Worm (Caenorhabditis elegans): ENCODE data around the gene F23B12.7.
A peak's percentile ranks its signal among the peaks of the same experiment; 100 is the strongest.

Gene F23B12.7

DNA sequence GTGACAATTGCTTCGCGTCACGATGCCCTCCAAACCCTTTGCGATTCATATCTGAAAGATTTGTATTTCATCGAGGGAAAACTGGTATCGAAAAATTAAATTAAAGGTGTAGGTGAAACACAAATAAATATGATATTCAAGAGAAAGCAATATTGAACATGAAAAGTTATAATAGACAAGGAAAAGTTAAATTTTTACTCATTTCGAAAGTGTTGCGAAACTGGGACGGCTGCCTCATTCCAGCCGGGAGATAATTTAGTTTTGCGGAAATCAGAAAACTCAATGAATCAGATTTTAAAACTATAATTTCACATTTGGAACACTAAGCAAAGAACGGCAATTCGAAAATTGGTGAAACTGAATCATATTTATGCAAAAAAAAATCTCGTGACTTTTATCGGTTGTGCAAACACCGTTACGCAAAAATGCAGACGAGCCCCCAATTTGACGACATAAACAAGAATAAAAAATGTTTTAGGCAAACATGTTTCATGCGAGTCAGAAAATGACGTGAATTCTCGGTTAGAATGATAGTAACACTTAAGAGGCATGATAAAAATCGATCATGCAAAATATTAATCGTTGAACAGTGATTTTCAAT lies 34.4 kb upstream of the F23B12.7 start, which contains the start of the genes nxf-1 and C15H11.11:
Gene nxf-1 (minus strand): TSS at position 51 of the 601 bp plus-strand sequence.
Gene C15H11.11 (plus strand): TSS at position 536 of the 601 bp plus-strand sequence.
- no peak for TF ChIP-seq nhr-237 (tag; optimal IDR thresholded peaks at IDR 0.05)
- TF ChIP-seq unc-55 (GFP tag; optimal IDR thresholded peaks at IDR 0.05), result peak; percentile 70
- no peak for TF ChIP-seq unc-39 (tag; optimal IDR thresholded peaks at IDR 0.05)
- TF ChIP-seq F13H6.1 (tag; optimal IDR thresholded peaks at IDR 0.05), result peak; percentile 60
- TF ChIP-seq dmd-4 (tag; optimal IDR thresholded peaks at IDR 0.05), result no peak
- peak; percentile 84 for TF ChIP-seq C34F6.9 (tag; optimal IDR thresholded peaks at IDR 0.05)
- peak; percentile 61 for TF ChIP-seq nhr-129 (tag; optimal IDR thresholded peaks at IDR 0.05)
- peak; percentile 19 for TF ChIP-seq snpc-4 (tag; optimal IDR thresholded peaks at IDR 0.05)
- peak; percentile 36 for TF ChIP-seq nhr-21 (tag; optimal IDR thresholded peaks at IDR 0.05)
- TF ChIP-seq mdl-1 (tag; optimal IDR thresholded peaks at IDR 0.05), result peak in 1 of 2 experiments; percentile 43
- TF ChIP-seq sma-3 (GFP tag; optimal IDR thresholded peaks at IDR 0.05), result peak; percentile 73
- TF ChIP-seq sma-9 (GFP tag; optimal IDR thresholded peaks at IDR 0.05), result peak; percentile 71
- TF ChIP-seq sma-9 (tag; optimal IDR thresholded peaks at IDR 0.05), result no peak
- peak; percentile 71 to 88 for TF ChIP-seq lsy-2 (tag; optimal IDR thresholded peaks at IDR 0.05)
- TF ChIP-seq gmeb-1 (tag; optimal IDR thresholded peaks at IDR 0.05), result peak; percentile 81
- TF ChIP-seq alr-1 (tag; optimal IDR thresholded peaks at IDR 0.05), result no peak
- TF ChIP-seq nhr-23 (tag; optimal IDR thresholded peaks at IDR 0.05), result no peak
- peak; percentile 47 for TF ChIP-seq lin-13 (GFP tag; optimal IDR thresholded peaks at IDR 0.05)
- TF ChIP-seq skn-1 (tag; optimal IDR thresholded peaks at IDR 0.05), result no peak
- TF ChIP-seq peb-1 (tag; optimal IDR thresholded peaks at IDR 0.05), result no peak
- TF ChIP-seq ama-1 (optimal IDR thresholded peaks at IDR 0.05), result peak; percentile 70
- TF ChIP-seq sem-4 (tag; optimal IDR thresholded peaks at IDR 0.05), result peak; percentile 30
- TF ChIP-seq zag-1 (tag; optimal IDR thresholded peaks at IDR 0.05), result no peak
- peak; percentile 83 for TF ChIP-seq crh-2 (tag; optimal IDR thresholded peaks at IDR 0.05)
- TF ChIP-seq nhr-25 (tag; optimal IDR thresholded peaks at IDR 0.05), result peak; percentile 56
- peak; percentile 90 for TF ChIP-seq fos-1 (tag; optimal IDR thresholded peaks at IDR 0.05)

- TF ChIP-seq snpc-4 (tag; optimal IDR thresholded peaks at IDR 0.05) (no peak), lsy-2 (tag; optimal IDR thresholded peaks at IDR 0.05) (peak in 1 of 2 experiments; percentile 41)
These were observed 31.8 kb upstream of the F23B12.7 start, which contains the start of the genes nxf-2 and set-31 for ce11 chrV:14417735-14418134. TSS of gene nxf-2 (minus strand) at chrV:14417835. TSS of gene set-31 (plus strand) at chrV:14417903.

DNA sequence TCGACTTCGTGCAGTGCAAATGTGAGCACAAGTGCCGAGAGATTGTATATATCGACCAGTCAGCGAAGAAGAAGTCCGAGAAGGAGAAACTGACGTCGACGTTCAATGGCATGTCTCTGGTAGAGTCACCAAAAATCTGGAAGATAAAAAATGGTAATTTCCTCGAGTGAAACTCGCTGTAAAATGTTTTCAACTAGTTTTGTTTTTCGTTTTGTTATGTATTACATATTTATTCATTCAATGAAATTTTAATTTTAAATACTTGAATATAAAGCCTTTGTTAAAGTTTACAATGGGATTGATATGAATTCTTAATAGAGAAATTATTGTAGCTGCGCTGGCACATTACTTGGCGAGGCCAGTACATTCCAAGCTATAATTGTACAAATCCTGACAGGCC lies 29.6 kb upstream of the F23B12.7 start:
- TF ChIP-seq mdl-1 (tag; optimal IDR thresholded peaks at IDR 0.05) (no peak), sem-4 (tag; optimal IDR thresholded peaks at IDR 0.05) (no peak), ceh-82 (tag; optimal IDR thresholded peaks at IDR 0.05) (no peak), F13H6.1 (tag; optimal IDR thresholded peaks at IDR 0.05) (no peak), snpc-4 (tag; optimal IDR thresholded peaks at IDR 0.05) (no peak), ztf-4 (tag; optimal IDR thresholded peaks at IDR 0.05) (no peak), elt-1 (tag; optimal IDR thresholded peaks at IDR 0.05) (no peak), unc-55 (GFP tag; optimal IDR thresholded peaks at IDR 0.05) (no peak), zag-1 (tag; optimal IDR thresholded peaks at IDR 0.05) (no peak), crh-2 (tag; optimal IDR thresholded peaks at IDR 0.05) (no peak), nhr-23 (tag; optimal IDR thresholded peaks at IDR 0.05) (no peak), nhr-12 (tag; optimal IDR thresholded peaks at IDR 0.05) (no peak), egl-27 (tag; optimal IDR thresholded peaks at IDR 0.05) (no peak), elt-3 (tag; optimal IDR thresholded peaks at IDR 0.05) (no peak), gmeb-1 (tag; optimal IDR thresholded peaks at IDR 0.05) (no peak), Y55F3AM.14 (GFP tag; optimal IDR thresholded peaks at IDR 0.05) (no peak), ztf-1 (GFP tag; conservative IDR thresholded peaks at IDR 0.05) (no peak), C34F6.9 (tag; optimal IDR thresholded peaks at IDR 0.05) (no peak), mab-5 (tag; optimal IDR thresholded peaks at IDR 0.05) (no peak), dmd-4 (tag; optimal IDR thresholded peaks at IDR 0.05) (no peak)

- no peak for TF ChIP-seq crh-2 (tag; optimal IDR thresholded peaks at IDR 0.05)
These were observed 28.2 kb upstream of the F23B12.7 start, which contains the start of gene dhs-22 for ce11 chrV:14421325-14421724. TSS of gene dhs-22 (minus strand) at chrV:14421440.

- TF ChIP-seq mab-5 (tag; optimal IDR thresholded peaks at IDR 0.05), result no peak
- TF ChIP-seq nhr-10 (tag; optimal IDR thresholded peaks at IDR 0.05), result no peak
- TF ChIP-seq sma-9 (GFP tag; optimal IDR thresholded peaks at IDR 0.05), result no peak
- no peak for TF ChIP-seq sma-9 (tag; optimal IDR thresholded peaks at IDR 0.05)
- no peak for TF ChIP-seq alr-1 (tag; optimal IDR thresholded peaks at IDR 0.05)
- no peak for TF ChIP-seq lin-39 (tag; optimal IDR thresholded peaks at IDR 0.05)
- TF ChIP-seq peb-1 (tag; optimal IDR thresholded peaks at IDR 0.05), result no peak
- no peak for TF ChIP-seq unc-39 (tag; optimal IDR thresholded peaks at IDR 0.05)
- no peak for TF ChIP-seq blmp-1 (tag; optimal IDR thresholded peaks at IDR 0.05; ENCODE audit: insufficient read depth)
- TF ChIP-seq F13H6.1 (tag; optimal IDR thresholded peaks at IDR 0.05), result no peak
- TF ChIP-seq ama-1 (optimal IDR thresholded peaks at IDR 0.05), result no peak
- TF ChIP-seq ceh-82 (tag; optimal IDR thresholded peaks at IDR 0.05), result no peak
- TF ChIP-seq nhr-12 (tag; optimal IDR thresholded peaks at IDR 0.05), result no peak
- no peak for TF ChIP-seq sma-3 (GFP tag; optimal IDR thresholded peaks at IDR 0.05)
- TF ChIP-seq mbf-1 (tag; optimal IDR thresholded peaks at IDR 0.05), result no peak
- TF ChIP-seq nhr-21 (tag; optimal IDR thresholded peaks at IDR 0.05), result no peak
- TF ChIP-seq ztf-1 (GFP tag; conservative IDR thresholded peaks at IDR 0.05), result no peak
- TF ChIP-seq elt-1 (tag; optimal IDR thresholded peaks at IDR 0.05), result no peak
- TF ChIP-seq skn-1 (tag; optimal IDR thresholded peaks at IDR 0.05), result no peak
- no peak for TF ChIP-seq dmd-4 (tag; optimal IDR thresholded peaks at IDR 0.05)
These were observed 27.2 kb upstream of the F23B12.7 start, which contains the start of gene pas-1 for ce11 chrV:14422317-14422716. TSS of gene pas-1 (minus strand) at chrV:14422618.
